Worm (Caenorhabditis elegans) whole organism, young adult: ENCODE data around the gene K01A11.3.

Experiments
- B0019.2 ChIP-seq: fragments of 200-800 bp; sonication (Bioruptor generic); conservative IDR thresholded peaks from 2 replicates; pipeline ENCODE4 v1.3.6; 2022; ENCODE audit warnings: missing genetic modification reagents, missing genetic modification characterization, missing compliant biosample characterization
- B0035.1 ChIP-seq: sonication (generic microtip); optimal IDR thresholded peaks from 2 replicates; lab custom pipeline; 2016; ENCODE audit warnings: missing genetic modification characterization, mild to moderate bottlenecking, missing compliant biosample characterization, missing genotype, missing genetic modification reagents
- B0336.3 ChIP-seq: fragments of 200-800 bp; sonication (Bioruptor generic); IDR thresholded peaks from 2 replicates; pipeline ENCODE4 v1.3.6; 2022; ENCODE audit warnings: missing genetic modification characterization, missing compliant biosample characterization
- C06A6.2 ChIP-seq: fragments of 200-800 bp; sonication (Bioruptor generic); conservative IDR thresholded peaks from 2 replicates; pipeline ENCODE4 v1.3.6; 2022; ENCODE audit warnings: missing genetic modification characterization, missing compliant biosample characterization
- C17E4.6 ChIP-seq: fragments of 200-800 bp; sonication (Bioruptor generic); IDR thresholded peaks from 2 replicates; pipeline ENCODE4 v1.3.6; 2022; ENCODE audit warnings: missing genetic modification reagents, missing genetic modification characterization, missing compliant biosample characterization
- D2030.7 ChIP-seq: fragments of 200-800 bp; sonication (Bioruptor generic); IDR thresholded peaks from 2 replicates; pipeline ENCODE4 v1.3.6; 2022; ENCODE audit warnings: missing genetic modification reagents, missing genetic modification characterization, missing compliant biosample characterization
- F10E7.11 ChIP-seq: sonication (generic microtip); optimal IDR thresholded peaks from 2 replicates; lab custom pipeline; 2017; ENCODE audit warnings: mild to moderate bottlenecking, missing genetic modification characterization, moderate library complexity, missing compliant biosample characterization
- F22D6.2 ChIP-seq: sonication (generic microtip); optimal IDR thresholded peaks from 2 replicates; lab custom pipeline; 2016; ENCODE audit warnings: mild to moderate bottlenecking, missing genetic modification characterization, missing compliant biosample characterization
- F23B12.7 ChIP-seq: sonication (generic microtip); optimal IDR thresholded peaks from 2 replicates; lab custom pipeline; 2017; ENCODE audit warnings: missing genetic modification characterization, mild to moderate bottlenecking, missing compliant biosample characterization, antibody characterized with exemption, moderate library complexity; ENCODE audit not compliant: insufficient read depth
- F33H1.4 ChIP-seq: fragments of 200-800 bp; sonication (Bioruptor generic); IDR thresholded peaks from 2 replicates; pipeline ENCODE4 v1.3.6; 2022; ENCODE audit warnings: missing genetic modification reagents, missing genetic modification characterization, missing compliant biosample characterization
- F52B5.7 ChIP-seq: sonication (generic microtip); optimal IDR thresholded peaks from 2 replicates; lab custom pipeline; 2016; ENCODE audit warnings: mild to moderate bottlenecking, missing genetic modification characterization, missing compliant biosample characterization
- F57C9.4 ChIP-seq: sonication (generic microtip); optimal IDR thresholded peaks from 2 replicates; lab custom pipeline; 2017; ENCODE audit warnings: mild to moderate bottlenecking, missing genetic modification characterization, missing compliant biosample characterization
- K11D2.4 ChIP-seq: fragments of 200-800 bp; sonication (Bioruptor generic); IDR thresholded peaks from 2 replicates; pipeline ENCODE4 v1.3.6; 2022; ENCODE audit warnings: missing genetic modification reagents, missing genetic modification characterization, missing compliant biosample characterization
- Y56A3A.18 ChIP-seq: fragments of 200-800 bp; sonication (Bioruptor generic); IDR thresholded peaks from 2 replicates; pipeline ENCODE4 v1.3.6; 2022; ENCODE audit warnings: missing genetic modification reagents, missing genetic modification characterization, missing compliant biosample characterization
- atf-7 ChIP-seq: sonication (generic microtip); optimal IDR thresholded peaks from 2 replicates; lab custom pipeline; 2017; ENCODE audit warnings: mild to moderate bottlenecking, missing genetic modification characterization, missing compliant biosample characterization
- attf-5 ChIP-seq: fragments of 200-800 bp; sonication (Bioruptor generic); optimal IDR thresholded peaks from 2 replicates; lab custom pipeline; 2018; ENCODE audit warnings: mild to moderate bottlenecking, missing genetic modification characterization, missing compliant biosample characterization
- attf-6 ChIP-seq: fragments of 200-800 bp; sonication (Bioruptor generic); IDR thresholded peaks from 2 replicates; pipeline ENCODE4 v1.3.6; 2022; ENCODE audit warnings: missing genetic modification reagents, missing genetic modification characterization, missing compliant biosample characterization
- bed-1 ChIP-seq: fragments of 200-800 bp; sonication (Bioruptor generic); IDR thresholded peaks from 2 replicates; pipeline ENCODE4 v1.3.6; 2022; ENCODE audit warnings: missing genetic modification reagents, missing genetic modification characterization, missing compliant biosample characterization
- cebp-1 ChIP-seq, 2 experiments: fragments of 200-800 bp in 1 of 2; sonication (Bioruptor generic) in 1 of 2; sonication (generic microtip) in 1 of 2; IDR thresholded peaks in 1 of 2; optimal IDR thresholded peaks in 1 of 2; 2 replicates each; pipeline versions ENCODE4 v1.3.6 to Lab custom; 2017 to 2022; ENCODE audit warnings: missing compliant biosample characterization in 2 of 2, missing genetic modification characterization in 2 of 2, mild to moderate bottlenecking in 1 of 2, missing genetic modification reagents in 1 of 2, moderate library complexity in 1 of 2
- ceh-27 ChIP-seq: fragments of 200-800 bp; sonication (Bioruptor generic); optimal IDR thresholded peaks from 2 replicates; lab custom pipeline; 2018; ENCODE audit warnings: mild to moderate bottlenecking, missing genetic modification characterization, moderate library complexity, missing compliant biosample characterization
- ceh-40 ChIP-seq: fragments of 200-800 bp; sonication (Bioruptor generic); IDR thresholded peaks from 2 replicates; pipeline ENCODE4 v1.3.6; 2022; ENCODE audit warnings: missing genetic modification characterization, missing compliant biosample characterization
- dox-1 ChIP-seq: fragments of 200-800 bp; sonication (Bioruptor generic); IDR thresholded peaks from 2 replicates; pipeline ENCODE4 v1.3.6; 2022; ENCODE audit warnings: missing genetic modification reagents, missing genetic modification characterization, missing compliant biosample characterization
- dpl-1 ChIP-seq: fragments of 150-350 bp; optimal IDR thresholded peaks from 2 replicates; lab custom pipeline; 2014; ENCODE audit warnings: missing biosample characterization, missing genetic modification reagents, missing genetic modification characterization
- efl-1 ChIP-seq: fragments of 150-350 bp; optimal IDR thresholded peaks from 2 replicates; lab custom pipeline; 2014; ENCODE audit warnings: missing biosample characterization, missing genetic modification reagents, missing genetic modification characterization
- egrh-3 ChIP-seq: fragments of 200-800 bp; sonication (Bioruptor generic); IDR thresholded peaks from 2 replicates; pipeline ENCODE4 v1.3.6; 2022; ENCODE audit warnings: missing genetic modification reagents, missing genetic modification characterization, missing compliant biosample characterization
- ekl-4 ChIP-seq: fragments of 200-800 bp; sonication (Bioruptor generic); IDR thresholded peaks from 2 replicates; pipeline ENCODE4 v1.3.6; 2022; ENCODE audit warnings: missing genetic modification reagents, missing genetic modification characterization, missing compliant biosample characterization
- fkh-3 ChIP-seq: sonication (generic microtip); optimal IDR thresholded peaks from 2 replicates; lab custom pipeline; 2016; ENCODE audit warnings: mild to moderate bottlenecking, missing genetic modification characterization, missing compliant biosample characterization
- him-1 ChIP-seq: sonication (generic microtip); optimal IDR thresholded peaks from 2 replicates; lab custom pipeline; 2016; ENCODE audit warnings: missing genotype, missing genetic modification reagents, missing genetic modification characterization, missing compliant biosample characterization
- hlh-12 ChIP-seq: sonication (generic microtip); optimal IDR thresholded peaks from 2 replicates; lab custom pipeline; 2016; ENCODE audit warnings: missing genetic modification characterization, missing compliant biosample characterization
- hrde-1 ChIP-seq: sonication (generic microtip); optimal IDR thresholded peaks from 2 replicates; lab custom pipeline; 2016; ENCODE audit warnings: missing genetic modification characterization, mild to moderate bottlenecking, missing compliant biosample characterization, moderate library complexity, missing genotype, missing genetic modification reagents, borderline replicate concordance
- let-607 ChIP-seq, 2 experiments: fragments of 200-800 bp in 1 of 2; sonication (Bioruptor generic) in 1 of 2; sonication (generic microtip) in 1 of 2; optimal IDR thresholded peaks; 2 replicates each; lab custom pipeline; 2016 to 2018; ENCODE audit warnings: mild to moderate bottlenecking in 2 of 2, missing compliant biosample characterization in 2 of 2, missing genetic modification characterization in 2 of 2, moderate library complexity in 2 of 2, missing genotype in 1 of 2
- lin-54 ChIP-seq: fragments of 200-800 bp; sonication (Bioruptor generic); optimal IDR thresholded peaks from 2 replicates; lab custom pipeline; 2018; ENCODE audit warnings: mild to moderate bottlenecking, missing genetic modification characterization, missing compliant biosample characterization
- madf-3 ChIP-seq: fragments of 200-800 bp; sonication (Bioruptor generic); IDR thresholded peaks from 2 replicates; pipeline ENCODE4 v1.3.6; 2022; ENCODE audit warnings: missing genetic modification reagents, missing genetic modification characterization, missing compliant biosample characterization
- madf-8 ChIP-seq: fragments of 200-800 bp; sonication (Bioruptor generic); conservative IDR thresholded peaks from 2 replicates; pipeline ENCODE4 v1.3.6; 2022; ENCODE audit warnings: missing genetic modification reagents, missing genetic modification characterization, missing compliant biosample characterization
- mes-4 ChIP-seq: sonication (generic microtip); optimal IDR thresholded peaks from 2 replicates; lab custom pipeline; 2016; ENCODE audit warnings: missing genotype, missing genetic modification characterization, missing compliant biosample characterization
- nfyb-1 ChIP-seq: fragments of 200-800 bp; sonication (Bioruptor generic); IDR thresholded peaks from 2 replicates; pipeline ENCODE4 v1.3.6; 2022; ENCODE audit warnings: missing genetic modification reagents, missing genetic modification characterization, missing compliant biosample characterization
- nhr-27 ChIP-seq: fragments of 200-800 bp; sonication (Bioruptor generic); optimal IDR thresholded peaks from 2 replicates; lab custom pipeline; 2018; ENCODE audit warnings: mild to moderate bottlenecking, missing genetic modification characterization, moderate library complexity, missing compliant biosample characterization
- snpc-4 ChIP-seq, 5 experiments: fragments of 150-350 bp in 1 of 5; sonication (generic microtip) in 4 of 5; optimal IDR thresholded peaks; 2 replicates each; lab custom pipeline; 2014 to 2018; ENCODE audit warnings: missing genetic modification characterization in 5 of 5, missing biosample characterization in 3 of 5, antibody characterized with exemption in 2 of 5, mild to moderate bottlenecking in 2 of 5, missing compliant biosample characterization in 2 of 5, missing genotype in 2 of 5, moderate library complexity in 2 of 5, missing genetic modification reagents in 1 of 5
- somi-1 ChIP-seq: fragments of 200-800 bp; sonication (Bioruptor generic); optimal IDR thresholded peaks from 2 replicates; lab custom pipeline; 2018; ENCODE audit warnings: mild to moderate bottlenecking, missing genetic modification characterization, missing compliant biosample characterization
- sptf-2 ChIP-seq: fragments of 200-800 bp; sonication (Bioruptor generic); optimal IDR thresholded peaks from 2 replicates; lab custom pipeline; 2018; ENCODE audit warnings: mild to moderate bottlenecking, missing genetic modification characterization, missing compliant biosample characterization
- ztf-22 ChIP-seq: fragments of 200-800 bp; sonication (Bioruptor generic); optimal IDR thresholded peaks from 2 replicates; lab custom pipeline; 2018; ENCODE audit warnings: mild to moderate bottlenecking, missing genetic modification characterization, moderate library complexity, missing compliant biosample characterization
- ztf-26 ChIP-seq: sonication (generic microtip); optimal IDR thresholded peaks from 2 replicates; lab custom pipeline; 2017; ENCODE audit warnings: missing genetic modification characterization, missing compliant biosample characterization
- ztf-3 ChIP-seq: fragments of 200-800 bp; sonication (Bioruptor generic); optimal IDR thresholded peaks from 2 replicates; lab custom pipeline; 2018; ENCODE audit warnings: mild to moderate bottlenecking, missing genetic modification characterization, missing compliant biosample characterization

Gene K01A11.3

DNA sequence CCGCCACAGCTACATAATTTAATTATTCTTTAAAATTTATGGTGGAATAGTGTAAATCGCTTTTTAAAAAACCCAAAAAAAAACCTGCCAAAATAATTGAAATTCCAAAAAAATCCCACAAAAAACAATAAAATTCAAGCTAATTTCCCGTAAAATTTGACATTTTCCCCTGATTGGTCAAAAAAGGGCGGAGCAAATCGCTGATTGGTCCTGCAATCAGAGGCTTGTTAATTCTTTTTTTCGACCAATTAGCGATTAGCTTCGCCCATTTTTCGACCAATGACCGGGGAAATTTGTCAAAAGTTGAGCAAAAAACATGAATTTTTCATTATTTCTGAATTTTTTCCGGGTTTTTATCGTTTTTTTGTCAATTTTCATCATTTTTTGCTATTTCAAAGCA lies 14.6 kb upstream of the K01A11.3 start:
- TF ChIP-seq F52B5.7 (tag; lab: Kevin White, UChicago): no peak
- no peak for TF ChIP-seq egrh-3 (GFP tag; lab: Robert Waterston, UW)
- no peak for TF ChIP-seq B0019.2 (GFP tag; lab: Robert Waterston, UW)
- TF ChIP-seq hrde-1: no peak
- peak; percentile 73 for TF ChIP-seq nfyb-1

DNA sequence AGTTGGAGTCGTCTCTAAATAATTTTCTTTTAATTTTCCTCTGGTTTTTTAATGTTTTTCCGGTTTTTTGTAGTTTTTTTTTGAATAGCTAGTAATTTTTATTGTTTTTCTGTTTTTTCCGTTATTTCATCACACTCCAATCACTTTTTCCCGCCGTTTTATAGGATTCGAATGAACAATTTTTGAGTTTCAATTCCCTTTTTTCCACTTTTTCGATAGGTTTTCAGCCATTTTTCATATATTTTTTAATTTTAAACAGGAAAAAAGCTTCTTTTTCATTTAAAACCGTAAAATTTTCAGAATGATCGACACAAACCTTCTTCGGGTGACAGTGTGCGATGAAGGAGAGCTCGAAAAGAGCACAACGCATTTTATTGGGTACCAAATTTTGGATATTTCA lies 9.0 kb upstream of the K01A11.3 start, which contains the start of gene pph-6:
Gene pph-6 (plus strand): TSS at position 301 of the 400 bp plus-strand sequence.
- no peak for TF ChIP-seq let-607 (tag; optimal IDR thresholded peaks at IDR 0.05; lab: Kevin White, UChicago)
- TF ChIP-seq C06A6.2 (GFP tag; lab: Robert Waterston, UW): no peak
- TF ChIP-seq, all 124 proteins: peak for 0

- TF ChIP-seq B0035.1 (tag; lab: Kevin White, UChicago) (peak; percentile 57), K11D2.4 (GFP tag; lab: Robert Waterston, UW) (peak; percentile 96), F23B12.7 (tag; lab: Kevin White, UChicago) (peak; percentile 69), D2030.7 (GFP tag; lab: Robert Waterston, UW) (peak; percentile 93), snpc-4 (GFP tag; optimal IDR thresholded peaks at IDR 0.05; lab: Kevin White, UChicago) (peak; percentile 61), snpc-4 (tag; optimal IDR thresholded peaks at IDR 0.05; lab: Kevin White, UChicago) (peak; percentile 55 to 85 (median 75)), madf-8 (peak; percentile 80), mes-4 (tag; lab: Kevin White, UChicago) (peak; percentile 44), hlh-12 (tag; lab: Kevin White, UChicago) (no peak), F33H1.4 (GFP tag; lab: Robert Waterston, UW) (peak; percentile 89), attf-5 (peak; percentile 90), Y56A3A.18 (GFP tag; lab: Robert Waterston, UW) (peak; percentile 93), egrh-3 (GFP tag; lab: Robert Waterston, UW) (no peak), nfyb-1 (peak; percentile 96), F22D6.2 (tag; lab: Kevin White, UChicago) (peak; percentile 82), lin-54 (GFP tag; lab: Kevin White, UChicago) (peak; percentile 99), ceh-40 (no peak), ztf-22 (GFP tag; lab: Kevin White, UChicago) (peak; percentile 11), nhr-27 (peak; percentile 37), B0336.3 (GFP tag; lab: Robert Waterston, UW) (peak; percentile 97), hrde-1 (peak; percentile 69), somi-1 (GFP tag; lab: Kevin White, UChicago) (peak; percentile 75), ztf-3 (GFP tag; lab: Kevin White, UChicago) (peak; percentile 28), ztf-26 (tag; lab: Kevin White, UChicago) (peak; percentile 90), dpl-1 (GFP tag; lab: Kevin White, UChicago) (peak; percentile 89), cebp-1 (GFP tag; IDR thresholded peaks at IDR 0.05; lab: Robert Waterston, UW) (peak; percentile 33; the same call in 1 of the 2 replicates), cebp-1 (tag; optimal IDR thresholded peaks at IDR 0.05; lab: Kevin White, UChicago) (peak; percentile 94), F57C9.4 (peak; percentile 5), atf-7 (tag; lab: Kevin White, UChicago) (peak; percentile 84), ceh-27 (peak; percentile 75), madf-3 (GFP tag; lab: Robert Waterston, UW) (peak; percentile 96), dox-1 (GFP tag; lab: Robert Waterston, UW) (peak; percentile 96), fkh-3 (no peak), sptf-2 (GFP tag; lab: Kevin White, UChicago) (no peak), C17E4.6 (peak; percentile 89), efl-1 (GFP tag; lab: Kevin White, UChicago) (peak; percentile 83), him-1 (tag; lab: Kevin White, UChicago) (peak; percentile 19), bed-1 (GFP tag; lab: Robert Waterston, UW) (no peak), F10E7.11 (peak; percentile 12), ekl-4 (GFP tag; lab: Robert Waterston, UW) (peak; percentile 96), attf-6 (GFP tag; lab: Robert Waterston, UW) (peak; percentile 72)
Measured at ce11 chrIII:3460061-3460460, 7.6 kb upstream of the K01A11.3 start, which contains the start of gene C34C12.8. Gene C34C12.8, plus strand, starts transcription at chrIII:3460406.
